Fruit fly (Drosophila melanogaster) ovary, adult (tissue): ENCODE results near the gene CG43965.

Experiments
- CG17801 ChIP-seq: fragments of 200-800 bp; optimal IDR thresholded peaks from 2 replicates; lab custom pipeline; 2019; ENCODE audit warnings: missing biosample characterization, mild to moderate bottlenecking, missing genetic modification characterization, moderate library complexity; ENCODE audit not compliant: partially characterized antibody

The CG43965 gene

DNA sequence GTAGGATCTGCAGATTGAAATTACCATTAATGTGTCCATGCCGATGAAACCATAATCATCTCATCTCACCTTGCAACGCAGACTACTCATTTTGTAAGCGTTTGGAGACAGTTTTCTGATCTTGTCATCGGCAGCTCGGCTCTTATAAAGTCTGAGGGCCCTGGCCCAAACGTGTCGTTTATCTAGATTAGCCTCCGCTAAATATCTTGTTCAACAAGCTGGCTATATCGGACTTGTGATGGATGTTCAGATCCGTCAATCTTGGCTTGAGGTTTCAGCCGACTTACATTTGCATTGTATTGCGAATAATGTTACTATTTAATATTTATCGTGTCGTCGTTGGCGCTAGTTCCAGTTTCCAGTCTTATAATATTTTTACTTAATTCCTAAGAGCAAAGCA lies at the start of gene CG43965:
Gene CG43965, minus strand, starts transcription at position 101 of the 400 bp plus-strand sequence.
- no peak for TF ChIP-seq CG17801 (GFP tag; lab: Kevin White, UChicago)

DNA sequence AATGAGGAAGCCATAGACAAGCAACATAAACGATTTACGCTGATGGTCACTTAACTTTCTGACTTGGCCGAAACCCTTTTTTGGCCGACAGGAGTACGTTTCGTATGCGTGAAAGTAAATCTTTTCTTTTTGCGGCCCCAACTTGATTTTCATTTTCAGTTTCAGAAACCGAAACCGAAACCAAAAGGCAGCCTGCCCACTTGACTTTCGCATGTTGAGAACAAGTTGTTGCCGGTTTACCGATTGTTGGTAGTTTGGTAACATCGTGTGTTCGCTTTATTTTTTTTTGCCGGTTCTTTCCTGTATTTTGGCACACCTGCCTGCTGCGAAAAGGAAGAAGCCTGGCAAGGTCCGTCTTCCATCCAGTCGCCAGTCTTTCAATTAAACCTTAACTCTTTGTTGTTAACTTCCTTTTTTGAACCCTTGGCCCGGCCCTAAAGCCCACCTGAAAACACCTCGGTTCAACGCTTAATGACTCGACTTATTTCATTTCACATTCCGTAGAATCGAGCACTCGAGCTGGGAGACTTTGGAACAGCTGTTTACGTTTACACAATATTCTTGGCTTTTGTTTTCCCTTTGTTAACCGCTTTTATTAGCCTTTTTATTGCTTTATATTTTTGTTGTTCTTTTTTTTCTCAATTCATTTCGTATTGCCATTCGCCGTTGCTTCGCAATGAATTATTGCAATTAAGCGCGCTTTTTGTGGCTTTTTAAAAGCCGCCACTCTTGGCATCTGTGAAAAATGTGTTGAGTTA lies 49.6 kb upstream of the CG43965 start:
- TF ChIP-seq CG17801 (GFP tag; lab: Kevin White, UChicago), result peak; percentile 85

DNA sequence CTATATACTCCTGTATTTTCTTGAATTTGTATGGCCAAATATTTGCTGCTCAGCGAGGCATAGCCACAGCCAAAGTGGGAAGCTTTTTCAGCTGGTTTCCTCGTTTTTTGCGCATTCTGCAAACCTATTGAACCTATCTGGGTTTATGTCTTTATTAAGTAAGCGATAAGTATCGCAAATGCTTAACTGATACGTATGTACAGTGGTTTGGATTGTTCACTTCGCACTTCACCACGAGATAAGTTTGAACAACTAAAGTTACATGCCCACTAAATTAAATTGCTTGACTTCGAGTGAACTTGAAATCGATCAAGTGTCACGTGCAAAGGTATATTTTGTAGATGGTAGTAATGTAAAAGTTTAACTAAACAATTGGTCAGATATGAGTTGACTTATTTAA lies 48.1 kb upstream of the CG43965 start:
- TF ChIP-seq CG17801 (GFP tag; lab: Kevin White, UChicago), result no peak

DNA sequence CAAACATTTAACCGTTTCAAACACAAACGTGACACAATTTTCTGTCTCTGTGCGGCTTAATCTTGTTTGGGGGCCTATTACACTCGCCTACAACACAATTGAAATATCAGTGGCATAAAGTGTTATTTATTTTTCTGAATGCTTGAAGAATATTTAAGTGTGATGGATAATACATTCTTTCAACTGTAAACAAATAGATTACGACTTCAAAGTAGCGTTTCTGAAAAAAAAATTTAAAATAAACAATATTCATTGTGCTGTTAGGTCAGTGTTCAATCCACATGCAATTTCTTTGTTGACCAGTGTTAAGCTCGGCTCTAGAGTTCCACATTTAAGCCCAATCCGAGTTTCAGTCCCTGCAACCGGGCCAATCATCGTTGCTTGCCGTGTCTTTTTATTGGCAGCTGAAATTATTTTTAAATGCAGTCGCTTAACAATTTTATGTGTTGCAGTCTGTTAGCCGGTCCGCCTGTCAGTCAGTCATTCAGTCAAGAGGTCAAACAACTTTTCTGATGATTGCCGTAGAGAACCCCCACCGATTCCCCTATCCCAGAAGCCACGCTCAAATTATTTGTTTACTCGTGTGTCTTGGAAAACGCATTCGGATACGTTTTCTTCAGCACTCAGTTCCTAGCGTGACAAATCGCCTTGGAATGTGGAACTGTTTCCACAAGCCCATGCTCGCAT lies 47.6 kb upstream of the CG43965 start:
- peak; percentile 85 for TF ChIP-seq CG17801 (GFP tag; lab: Kevin White, UChicago)

DNA sequence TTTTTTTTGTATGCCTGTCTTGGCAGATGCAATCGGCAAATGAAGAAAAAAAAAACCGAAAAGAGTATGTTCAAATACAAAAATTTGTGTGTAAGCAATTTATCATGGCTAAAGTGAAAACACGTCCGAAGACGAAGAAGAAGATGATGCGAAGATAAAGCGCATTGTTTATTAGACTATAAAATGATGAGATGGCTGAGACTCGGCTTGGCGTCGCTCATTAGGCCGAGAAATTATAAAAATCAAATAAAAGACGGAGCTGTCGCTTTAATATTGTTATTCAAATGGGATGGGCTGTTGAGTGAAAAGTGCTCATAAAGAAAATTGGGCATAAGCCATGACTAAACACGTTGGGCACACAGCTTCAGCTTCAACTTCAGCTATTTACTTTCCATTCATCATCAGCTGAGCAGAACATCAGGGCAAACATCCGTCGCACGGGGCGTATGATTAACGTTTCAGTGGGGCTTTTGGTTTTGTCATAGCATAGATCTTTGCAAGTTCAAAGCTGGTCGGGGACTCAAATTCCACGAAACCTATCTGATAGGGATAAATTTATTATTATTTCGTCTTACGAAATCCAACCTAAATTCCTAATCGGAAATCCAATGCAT lies 45.1 kb upstream of the CG43965 start:
- TF ChIP-seq CG17801 (GFP tag; lab: Kevin White, UChicago), result no peak

DNA sequence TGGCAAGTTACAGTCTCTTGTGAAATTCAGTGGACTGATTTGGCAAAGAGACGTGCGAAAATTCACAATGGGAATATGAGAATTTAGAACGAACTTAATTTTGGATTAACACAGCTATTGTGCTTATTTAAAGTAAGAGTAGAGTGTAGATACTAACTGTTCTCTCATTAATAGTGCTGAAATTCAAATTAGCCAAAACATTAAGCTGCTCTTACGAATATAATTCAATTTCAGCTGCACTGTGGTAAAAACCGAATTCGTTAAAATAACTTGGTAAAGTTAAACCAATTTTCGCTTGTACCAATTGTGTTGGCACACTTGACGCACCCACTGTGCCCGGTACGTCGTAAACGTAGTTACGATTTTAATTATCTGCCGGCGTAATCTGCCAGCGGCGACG lies 42.3 kb upstream of the CG43965 start:
- TF ChIP-seq CG17801 (GFP tag; lab: Kevin White, UChicago), result peak; percentile 96

DNA sequence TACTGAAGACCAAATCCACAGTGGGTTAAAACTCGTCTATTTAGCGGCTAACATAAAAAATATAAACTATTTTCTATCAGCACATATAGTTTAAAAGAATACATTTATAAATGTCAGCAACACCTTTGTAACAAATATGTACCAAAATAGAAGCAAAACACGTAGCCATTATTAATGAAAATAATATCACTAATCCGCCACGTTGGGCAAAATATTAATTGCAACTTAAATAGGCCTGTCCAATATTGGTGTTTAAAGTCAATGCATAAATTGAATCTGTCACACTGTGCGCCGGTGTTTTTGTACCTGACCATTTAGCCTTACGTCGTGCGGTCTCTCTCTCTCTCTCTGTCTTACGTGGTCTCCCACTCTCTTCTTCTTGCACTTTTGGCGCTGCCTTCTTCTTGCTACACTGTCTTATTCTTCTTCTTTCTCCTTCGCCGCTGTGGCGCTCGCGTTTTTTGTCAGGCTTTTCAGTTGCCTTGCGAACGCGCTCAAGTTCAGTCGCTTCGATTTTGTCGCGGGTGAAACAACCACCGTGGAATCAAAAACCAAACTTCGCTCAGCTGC lies 40.5 kb upstream of the CG43965 start:
- TF ChIP-seq CG17801 (GFP tag; lab: Kevin White, UChicago), result peak; percentile 90

DNA sequence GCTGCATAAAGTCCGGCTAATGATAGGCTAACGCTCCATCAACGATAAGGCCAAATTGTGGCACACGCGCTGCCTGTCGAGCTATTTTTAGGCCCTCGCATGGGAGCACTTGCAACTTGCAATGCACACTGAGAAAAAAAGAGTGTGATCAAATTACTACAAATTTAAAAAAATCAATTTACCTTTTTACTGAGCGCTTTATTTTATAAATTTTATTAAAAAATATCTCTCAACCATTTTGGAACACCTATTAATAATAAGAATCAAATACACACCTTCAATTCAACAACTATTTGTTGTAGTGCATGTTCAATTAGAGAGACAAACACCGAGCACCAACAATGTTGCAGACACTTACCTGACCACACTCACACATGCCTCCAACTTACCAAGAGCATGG lies 39.9 kb upstream of the CG43965 start:
- no peak for TF ChIP-seq CG17801 (GFP tag; lab: Kevin White, UChicago)

DNA sequence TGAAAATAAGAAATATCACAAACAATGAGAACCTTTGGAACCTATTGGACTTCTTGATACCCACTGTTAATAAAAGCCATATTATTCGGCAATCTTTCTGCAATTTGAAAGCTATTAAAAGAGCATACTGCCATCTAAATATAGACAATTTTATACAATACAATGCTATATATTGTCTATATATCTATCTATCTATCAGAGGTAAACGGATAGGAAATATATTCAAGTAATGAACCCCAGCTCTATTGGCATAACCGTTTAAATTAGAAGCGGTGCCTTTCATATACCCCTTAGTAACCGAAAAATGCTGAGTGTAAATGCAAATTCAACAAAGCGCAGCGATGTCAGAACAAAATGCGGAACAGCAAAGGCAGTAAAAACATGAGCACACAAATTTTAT lies 38.2 kb upstream of the CG43965 start:
- TF ChIP-seq CG17801 (GFP tag; lab: Kevin White, UChicago), result peak; percentile 13

DNA sequence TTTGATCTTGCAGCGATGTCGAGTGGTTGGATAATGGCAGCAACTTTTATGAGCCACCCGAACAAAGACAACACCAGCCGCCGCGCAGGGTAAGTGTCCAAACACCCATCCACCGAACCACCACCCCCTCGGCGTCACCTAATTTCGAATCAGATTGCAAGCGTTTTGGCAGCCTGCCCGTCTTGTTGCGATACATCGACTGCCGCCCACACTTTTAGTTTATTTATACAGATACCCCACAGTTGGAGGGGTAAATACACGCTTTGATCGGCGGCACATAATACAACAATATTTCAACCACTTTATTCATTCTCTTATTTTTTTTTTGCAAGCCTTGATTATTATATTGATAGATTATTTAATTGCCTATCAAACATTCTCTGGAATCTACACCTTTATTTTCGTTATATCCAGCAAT lies 37.5 kb upstream of the CG43965 start:
- peak; percentile 24 for TF ChIP-seq CG17801 (GFP tag; lab: Kevin White, UChicago)

DNA sequence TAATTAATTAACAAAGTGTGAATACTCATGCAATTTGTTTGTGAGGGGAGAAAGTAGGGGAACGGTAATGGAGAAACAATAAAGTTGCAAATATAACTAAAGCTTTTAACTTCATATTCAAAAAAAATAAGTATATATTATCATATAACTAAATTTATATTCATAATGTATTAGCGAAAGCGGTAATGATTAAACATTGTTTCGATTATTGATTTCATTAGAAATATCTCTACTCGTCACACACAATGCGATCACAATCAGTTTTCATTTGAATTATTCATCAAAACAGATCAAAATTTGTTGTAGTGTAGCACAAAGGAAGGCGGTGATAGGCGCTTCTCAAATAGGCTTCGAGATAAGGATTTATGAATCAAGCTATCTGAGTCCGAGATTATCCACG lies 30.1 kb upstream of the CG43965 start, which contains the start of gene CG6576:
Gene CG6576, plus strand, starts transcription at position 301 of the 400 bp plus-strand sequence.
- TF ChIP-seq CG17801 (GFP tag; lab: Kevin White, UChicago), result no peak

DNA sequence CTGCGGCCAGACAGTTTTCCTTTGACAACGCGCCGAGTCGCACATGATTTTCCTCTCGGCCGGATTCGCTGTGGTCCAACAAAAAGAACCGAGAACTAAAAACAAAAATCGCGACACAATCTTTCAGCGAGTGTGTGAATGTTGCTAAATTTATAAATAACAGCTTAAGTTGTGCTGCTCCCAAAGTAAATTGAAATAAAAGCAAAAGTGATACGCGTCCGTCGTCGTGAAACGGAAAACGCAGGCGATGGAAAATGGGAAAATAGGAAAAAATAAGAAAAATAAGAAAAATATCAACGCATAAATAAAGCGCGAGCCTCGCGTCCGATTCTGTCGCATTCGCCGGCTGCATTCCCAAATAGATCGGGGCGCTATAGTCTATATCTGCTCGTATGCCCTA lies 28.0 kb upstream of the CG43965 start, which contains the start of gene Fhos:
Gene Fhos, plus strand, starts transcription at position 28 of the 400 bp plus-strand sequence.
- TF ChIP-seq CG17801 (GFP tag; lab: Kevin White, UChicago), result no peak

DNA sequence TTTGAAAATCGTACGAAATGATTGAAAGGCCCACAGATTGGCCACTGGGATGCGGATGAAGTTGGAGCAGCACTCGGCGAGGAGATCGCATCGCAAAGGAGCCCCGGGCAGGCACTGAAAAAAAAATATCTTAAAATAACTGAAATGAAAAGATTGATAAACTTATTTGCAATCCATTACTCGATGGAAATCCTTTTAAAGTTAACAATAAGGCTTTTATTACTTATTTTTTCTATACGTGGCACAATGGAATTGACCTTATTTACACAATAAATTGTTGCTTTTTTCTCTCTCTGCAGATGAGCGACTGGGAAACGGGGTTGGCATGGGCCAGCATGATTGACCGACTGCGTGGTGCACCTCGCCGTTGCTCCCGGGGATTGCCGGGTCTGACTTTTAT lies 25.7 kb upstream of the CG43965 start:
- no peak for TF ChIP-seq CG17801 (GFP tag; lab: Kevin White, UChicago)

DNA sequence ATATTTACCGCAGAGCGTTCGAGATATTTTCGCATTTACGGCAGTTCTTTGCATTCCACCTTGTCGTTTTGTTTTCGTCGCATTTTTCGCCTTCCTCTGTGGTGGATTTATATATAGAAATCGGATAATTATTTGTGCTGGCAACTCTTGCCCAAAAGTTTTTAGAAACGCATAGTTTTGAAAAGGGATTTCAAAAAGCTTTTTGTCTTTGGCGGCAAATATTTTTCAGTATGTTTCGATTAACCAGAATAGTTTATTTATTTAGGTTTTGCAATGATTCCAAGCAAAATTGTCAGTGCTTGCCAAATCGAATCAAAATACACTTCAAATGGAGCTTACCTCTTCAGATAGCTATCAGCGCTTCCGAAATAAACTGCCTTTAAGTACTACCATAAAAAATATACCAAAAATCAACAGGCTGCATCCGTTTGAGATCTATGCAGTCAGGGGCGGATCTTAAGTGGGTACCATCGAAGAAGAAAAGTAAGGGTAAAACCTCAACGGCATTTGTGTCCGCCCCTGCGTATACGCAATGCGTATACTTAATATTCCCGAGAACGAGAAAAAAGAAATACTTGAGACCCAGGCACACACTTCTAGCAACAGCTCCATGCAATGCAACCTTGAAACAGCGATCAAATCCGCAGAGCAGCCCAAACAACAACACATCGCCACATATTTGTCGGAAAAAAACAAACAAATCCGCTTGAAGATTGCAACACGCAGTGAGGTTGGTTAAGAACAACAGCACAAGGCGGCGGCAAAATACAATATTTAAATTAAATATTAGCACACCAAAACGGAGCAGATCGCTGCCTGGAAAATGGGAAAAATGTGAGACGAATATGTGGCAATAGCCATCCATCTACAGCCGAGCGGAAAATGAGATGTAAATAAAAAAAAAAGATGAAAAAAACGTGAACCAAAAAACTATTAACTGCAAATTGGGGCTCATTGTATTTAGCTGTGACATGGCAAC lies 24.4 kb upstream of the CG43965 start, which contains the start of gene CG13306:
Gene CG13306, minus strand, starts transcription at position 51 of the 979 bp plus-strand sequence.
- no peak for TF ChIP-seq CG17801 (GFP tag; lab: Kevin White, UChicago)
